Worm (Caenorhabditis elegans) whole organism, L2 larva: ENCODE measurements around the gene twk-43.

Experiments
- nhr-25 ChIP-seq: fragments of 150-350 bp; sonication (generic microtip); optimal IDR thresholded peaks from 3 replicates; lab custom pipeline; 2014; ENCODE audit warnings: missing biosample characterization, missing genetic modification characterization
- unc-62 ChIP-seq: fragments of 150-350 bp; optimal IDR thresholded peaks from 2 replicates; lab custom pipeline; 2014; ENCODE audit warnings: missing biosample characterization, missing genetic modification reagents, missing genetic modification characterization

ce11 chrV:13324933-13325760 lies 20.9 kb upstream of the twk-43 start, which contains the start of gene C50B6.7:
- no peak for TF ChIP-seq unc-62
- TF ChIP-seq nhr-25 (tag; lab: Kevin White, UChicago): no peak
